Fruit fly (Drosophila melanogaster): ENCODE data around the gene RabGGTb.

RabGGTb gene

dm6 chr2L:2865560-2866309, 13.2 kb upstream of the RabGGTb start (continued):
- TF ChIP-seq Pdp1 (GFP tag; optimal IDR thresholded peaks at IDR 0.05) (peak in 1 of 2 experiments; percentile 55), chinmo (GFP tag; IDR thresholded peaks at IDR 0.05; ENCODE audit: partially characterized antibody) (0 out of 4 replicates have a peak, but pooled peaks have one; percentile 5), Mad (GFP tag; optimal IDR thresholded peaks at IDR 0.05) (no peak), ATbp (GFP tag; optimal IDR thresholded peaks at IDR 0.05) (no peak)

DNA sequence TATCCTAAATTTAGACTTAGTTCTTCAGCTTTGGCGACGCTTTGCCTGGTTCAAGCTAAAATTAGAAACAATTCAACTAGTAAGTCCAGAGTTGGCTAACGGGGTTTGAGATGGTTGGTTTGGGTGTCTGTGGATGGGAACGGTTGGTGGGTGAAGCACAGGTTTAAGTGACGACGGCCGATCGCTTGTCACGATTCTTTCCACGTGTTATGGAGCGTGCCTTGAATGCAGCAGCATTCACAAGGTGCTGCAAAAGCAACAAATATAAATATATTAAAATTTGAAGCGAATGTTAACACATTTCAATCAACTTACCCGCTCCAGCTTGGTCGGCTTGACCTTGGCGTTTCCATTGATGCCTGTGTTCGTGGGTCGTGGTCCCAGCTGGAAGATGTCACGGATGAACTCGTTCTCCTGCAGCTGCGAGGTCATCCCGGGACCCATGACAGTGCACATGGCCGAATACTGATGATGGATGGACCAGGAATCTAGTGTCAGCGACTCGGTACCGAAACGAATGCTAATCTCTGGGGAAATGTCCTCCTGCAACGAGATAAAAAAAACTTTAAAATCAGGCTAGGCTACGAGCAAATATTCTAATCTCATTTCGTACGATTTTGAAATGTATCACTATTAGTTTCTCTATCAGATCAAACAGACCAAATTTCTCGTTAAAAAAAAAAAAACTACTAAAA, 9.8 kb upstream of the RabGGTb start, which contains the start of gene CG8813:
Gene CG8813, plus strand, starts transcription at position 645 of the 695 bp plus-strand sequence.
- TF ChIP-seq inv (GFP tag; IDR thresholded peaks at IDR 0.05; ENCODE audit: partially characterized antibody) = 0 out of 2 replicates have a peak, but pooled peaks have one; percentile 16
- peak; percentile 78 for TF ChIP-seq Ets65A (GFP tag)
- TF ChIP-seq CG6175 (GFP tag; IDR thresholded peaks at IDR 0.05) = no peak
- peak; percentile 68; the same call in 1 of the 2 replicates for TF ChIP-seq vvl (GFP tag; IDR thresholded peaks at IDR 0.05)
- TF ChIP-seq chinmo (GFP tag; IDR thresholded peaks at IDR 0.05; ENCODE audit: partially characterized antibody) = 0 out of 4 replicates have a peak, but pooled peaks have one; percentile 66
- TF ChIP-seq Med (GFP tag) = peak; percentile 48
- no peak for TF ChIP-seq CG14014 (GFP tag; IDR thresholded peaks at IDR 0.05)

DNA sequence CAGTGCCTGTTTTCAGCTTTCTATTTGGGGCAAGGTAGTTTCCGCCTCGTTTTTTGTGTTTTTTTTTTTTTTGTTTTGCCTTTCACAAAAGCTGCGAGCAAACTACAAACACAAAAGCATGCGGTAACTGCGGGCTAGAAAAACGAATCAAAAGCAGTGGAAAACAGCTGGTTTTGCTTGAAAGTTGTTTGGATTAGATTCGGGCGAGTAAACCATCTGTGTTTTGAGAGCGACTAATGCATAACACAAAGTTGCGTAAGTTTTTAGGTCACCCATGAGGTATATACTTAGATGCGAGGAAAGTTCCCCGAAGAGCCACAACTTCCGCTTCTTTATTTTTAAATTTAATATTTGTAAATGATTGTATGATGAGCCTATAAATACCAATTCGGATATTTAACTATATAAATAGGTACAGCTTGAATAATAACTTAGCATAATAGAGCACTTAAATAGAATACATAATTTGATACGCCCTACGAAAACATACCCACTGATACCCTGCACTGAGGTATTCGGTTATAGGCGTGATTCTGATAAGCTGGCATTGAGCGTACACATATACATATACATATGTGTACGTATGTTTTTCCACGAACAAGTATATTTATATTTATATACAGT, 6.5 kb upstream of the RabGGTb start:
- TF ChIP-seq Camta (GFP tag; optimal IDR thresholded peaks at IDR 0.05) (no peak), Stat92E (GFP tag; optimal IDR thresholded peaks at IDR 0.05) (no peak), CG14014 (GFP tag; IDR thresholded peaks at IDR 0.05) (peak; percentile 65; the same call in 1 of the 2 replicates), ken (GFP tag; IDR thresholded peaks at IDR 0.05) (no peak), CG16815 (GFP tag; optimal IDR thresholded peaks at IDR 0.05) (no peak), CG12769 (tag; optimal IDR thresholded peaks at IDR 0.05) (peak; percentile 61), CG1024 (GFP tag; IDR thresholded peaks at IDR 0.05) (0 out of 2 replicates have a peak, but pooled peaks have one; percentile 18), dysf (GFP tag; IDR thresholded peaks at IDR 0.05) (peak; percentile 72), CG17186 (GFP tag; optimal IDR thresholded peaks at IDR 0.05) (no peak), maf-S (GFP tag; optimal IDR thresholded peaks at IDR 0.05) (no peak), az2 (GFP tag; optimal IDR thresholded peaks at IDR 0.05) (no peak), luna (GFP tag; optimal IDR thresholded peaks at IDR 0.05) (no peak), CG13287 (GFP tag; IDR thresholded peaks at IDR 0.05; ENCODE audit: partially characterized antibody) (0 out of 2 replicates have a peak, but pooled peaks have one; percentile 12), Dbx (GFP tag; IDR thresholded peaks at IDR 0.05) (peak; percentile 26; the same call in 1 of the 3 replicates), Rfx (GFP tag; IDR thresholded peaks at IDR 0.05) (peak; percentile 62), crc (GFP tag; optimal IDR thresholded peaks at IDR 0.05) (no peak), CG10462 (GFP tag; optimal IDR thresholded peaks at IDR 0.05) (no peak), klu (GFP tag; IDR thresholded peaks at IDR 0.05) (no peak), CG31441 (GFP tag; IDR thresholded peaks at IDR 0.05) (peak; percentile 28; the same call in 1 of the 2 replicates), CG16863 (GFP tag; optimal IDR thresholded peaks at IDR 0.05) (no peak), CG6175 (GFP tag; IDR thresholded peaks at IDR 0.05) (0 out of 3 replicates have a peak, but pooled peaks have one; percentile 4), chm (GFP tag; IDR thresholded peaks at IDR 0.05) (0 out of 2 replicates have a peak, but pooled peaks have one; percentile 6), CG3407 (GFP tag; optimal IDR thresholded peaks at IDR 0.05) (no peak), mirr (GFP tag; optimal IDR thresholded peaks at IDR 0.05) (peak; percentile 53), cwo (GFP tag; optimal IDR thresholded peaks at IDR 0.05) (peak; percentile 71), CG11093 (GFP tag; IDR thresholded peaks at IDR 0.05) (no peak), CG7928 (GFP tag; optimal IDR thresholded peaks at IDR 0.05) (no peak), CG1602 (GFP tag; optimal IDR thresholded peaks at IDR 0.05) (no peak), Atf6 (GFP tag; IDR thresholded peaks at IDR 0.05) (peak; percentile 72), exex (tag; optimal IDR thresholded peaks at IDR 0.05) (peak; percentile 2), hbn (GFP tag; IDR thresholded peaks at IDR 0.05; ENCODE audit: partially characterized antibody) (no peak), CG4854 (GFP tag; optimal IDR thresholded peaks at IDR 0.05) (no peak), lab (GFP tag; optimal IDR thresholded peaks at IDR 0.05) (peak; percentile 59), ewg (GFP tag; optimal IDR thresholded peaks at IDR 0.05) (no peak)

Measured in whole organism, embryonic.